Worm (Caenorhabditis elegans) whole organism, L1 larva: ENCODE measurements around the gene C17G10.13.

Experiments
- C04F5.9 ChIP-seq: sonication (generic microtip); optimal IDR thresholded peaks from 2 replicates; lab custom pipeline; 2016; ENCODE audit warnings: missing genetic modification characterization, missing compliant biosample characterization
- C34B4.2 ChIP-seq: sonication (generic microtip); optimal IDR thresholded peaks from 2 replicates; lab custom pipeline; 2017; ENCODE audit warnings: mild to moderate bottlenecking, missing genetic modification characterization, missing compliant biosample characterization
- Y116A8C.19 ChIP-seq: sonication (generic microtip); optimal IDR thresholded peaks from 2 replicates; lab custom pipeline; 2016; ENCODE audit warnings: missing compliant biosample characterization, missing genetic modification characterization, borderline replicate concordance
- aly-2 ChIP-seq: fragments of 150-350 bp; optimal IDR thresholded peaks from 2 replicates; lab custom pipeline; 2014; ENCODE audit warnings: missing biosample characterization, missing genetic modification characterization
- ama-1 ChIP-seq: fragments of 150-350 bp; optimal IDR thresholded peaks from 2 replicates; lab custom pipeline; 2014
- blmp-1 ChIP-seq: fragments of 150-350 bp; optimal IDR thresholded peaks from 2 replicates; lab custom pipeline; 2014; ENCODE audit warnings: missing biosample characterization, missing genetic modification characterization
- ceh-63 ChIP-seq: fragments of 200-800 bp; sonication (Bioruptor generic); optimal IDR thresholded peaks from 2 replicates; lab custom pipeline; 2018; ENCODE audit warnings: mild to moderate bottlenecking, missing genetic modification characterization, missing compliant biosample characterization
- ceh-8 ChIP-seq: fragments of 200-800 bp; sonication (Bioruptor generic); optimal IDR thresholded peaks from 2 replicates; lab custom pipeline; 2018; ENCODE audit warnings: mild to moderate bottlenecking, missing genetic modification characterization, moderate library complexity, missing compliant biosample characterization
- ceh-82 ChIP-seq, 3 experiments: fragments of 150-350 bp in 1 of 3; sonication (generic microtip) in 2 of 3; optimal IDR thresholded peaks; 2 replicates each; lab custom pipeline; 2014 to 2017; ENCODE audit warnings: missing biosample characterization in 3 of 3, missing genetic modification characterization in 3 of 3
- ceh-88 ChIP-seq: fragments of 200-800 bp; sonication (Bioruptor generic); IDR thresholded peaks from 2 replicates; pipeline ENCODE4 v1.3.6; 2022; ENCODE audit warnings: missing genetic modification characterization, missing compliant biosample characterization
- ceh-90 ChIP-seq: sonication (generic microtip); optimal IDR thresholded peaks from 2 replicates; lab custom pipeline; 2016; ENCODE audit warnings: missing genetic modification characterization, missing compliant biosample characterization
- dpl-1 ChIP-seq, 3 experiments: fragments of 150-350 bp in 2 of 3; sonication (generic microtip) in 1 of 3; optimal IDR thresholded peaks; 2 replicates each; lab custom pipeline; 2014 to 2017; ENCODE audit warnings: missing biosample characterization in 3 of 3, missing genetic modification characterization in 3 of 3, missing genetic modification reagents in 3 of 3
- efl-1 ChIP-seq, 4 experiments: fragments of 150-350 bp; optimal IDR thresholded peaks in 3 of 4; peaks in 1 of 4; 1 replicate in 1 of 4; 2 replicates in 3 of 4; lab custom pipeline; 2014; ENCODE audit warnings: missing biosample characterization in 2 of 4, missing genetic modification characterization in 2 of 4, missing genetic modification reagents in 2 of 4
- egl-13 ChIP-seq: sonication (generic microtip); optimal IDR thresholded peaks from 2 replicates; lab custom pipeline; 2016; ENCODE audit warnings: missing genotype, missing genetic modification reagents, missing genetic modification characterization, missing compliant biosample characterization
- elt-3 ChIP-seq, 6 experiments: fragments of 150-350 bp in 1 of 6; sonication (generic microtip); optimal IDR thresholded peaks; 2 replicates each; lab custom pipeline; 2017 to 2018; ENCODE audit warnings: missing biosample characterization in 6 of 6, missing genetic modification characterization in 6 of 6, inconsistent platforms in 1 of 6
- ets-5 ChIP-seq: fragments of 200-800 bp; sonication (Bioruptor generic); IDR thresholded peaks from 2 replicates; pipeline ENCODE4 v1.3.6; 2022; ENCODE audit warnings: missing genetic modification characterization, missing compliant biosample characterization
- fkh-4 ChIP-seq: sonication (generic microtip); optimal IDR thresholded peaks from 2 replicates; lab custom pipeline; 2016; ENCODE audit warnings: missing compliant biosample characterization, missing genetic modification characterization, borderline replicate concordance
- fkh-8 ChIP-seq: sonication (generic microtip); optimal IDR thresholded peaks from 2 replicates; lab custom pipeline; 2016; ENCODE audit warnings: mild to moderate bottlenecking, missing genetic modification characterization, missing compliant biosample characterization
- grh-1 ChIP-seq: fragments of 200-800 bp; sonication (Bioruptor generic); IDR thresholded peaks from 2 replicates; pipeline ENCODE4 v1.3.6; 2022; ENCODE audit warnings: missing genetic modification reagents, missing genetic modification characterization, missing compliant biosample characterization
- irx-1 ChIP-seq: sonication (generic microtip); optimal IDR thresholded peaks from 2 replicates; lab custom pipeline; 2016; ENCODE audit warnings: missing genetic modification characterization, missing compliant biosample characterization
- isw-1 ChIP-seq: fragments of 200-800 bp; sonication (Bioruptor generic); IDR thresholded peaks from 2 replicates; pipeline ENCODE4 v1.3.6; 2022; ENCODE audit warnings: missing genetic modification characterization, missing compliant biosample characterization
- lin-13 ChIP-seq: fragments of 150-350 bp; optimal IDR thresholded peaks from 2 replicates; lab custom pipeline; 2014; ENCODE audit warnings: missing biosample characterization, missing genetic modification reagents, missing genetic modification characterization
- lin-35 ChIP-seq, 2 experiments: fragments of 150-350 bp; optimal IDR thresholded peaks; 2 replicates each; lab custom pipeline; 2014; ENCODE audit warnings: missing biosample characterization in 2 of 2, missing genetic modification characterization in 2 of 2, missing genetic modification reagents in 2 of 2
- lir-3 ChIP-seq: sonication (generic microtip); optimal IDR thresholded peaks from 2 replicates; lab custom pipeline; 2016; ENCODE audit warnings: mild to moderate bottlenecking, missing genetic modification characterization, moderate library complexity, missing compliant biosample characterization; ENCODE audit not compliant: poor library complexity
- lsy-2 ChIP-seq, 2 experiments: fragments of 150-350 bp; optimal IDR thresholded peaks; 2 replicates each; lab custom pipeline; 2014; ENCODE audit warnings: missing biosample characterization in 2 of 2, missing genetic modification characterization in 2 of 2
- mab-9 ChIP-seq: fragments of 200-800 bp; sonication (Bioruptor generic); IDR thresholded peaks from 2 replicates; pipeline ENCODE4 v1.3.6; 2022; ENCODE audit warnings: missing genetic modification reagents, missing genetic modification characterization, missing compliant biosample characterization
- mdl-1 ChIP-seq, 2 experiments: fragments of 150-350 bp; optimal IDR thresholded peaks; 2 replicates each; lab custom pipeline; 2014 to 2017; ENCODE audit warnings: missing biosample characterization in 2 of 2, missing genetic modification characterization in 2 of 2, inconsistent platforms in 1 of 2
- nhr-19 ChIP-seq: fragments of 200-800 bp; sonication (Bioruptor generic); conservative IDR thresholded peaks from 2 replicates; pipeline ENCODE4 v1.3.6; 2022; ENCODE audit warnings: missing genetic modification characterization, missing compliant biosample characterization
- nhr-47 ChIP-seq: sonication (generic microtip); optimal IDR thresholded peaks from 2 replicates; lab custom pipeline; 2016; ENCODE audit warnings: mild to moderate bottlenecking, missing genetic modification characterization, moderate library complexity, missing compliant biosample characterization
- nhr-77 ChIP-seq: fragments of 150-350 bp; optimal IDR thresholded peaks from 2 replicates; lab custom pipeline; 2014; ENCODE audit warnings: missing biosample characterization, missing genetic modification characterization
- nhr-85 ChIP-seq: sonication (generic microtip); peaks from one replicate; lab custom pipeline; 2016; ENCODE audit warnings: missing genetic modification characterization, inconsistent platforms, missing compliant biosample characterization
- nhr-90 ChIP-seq: sonication (generic microtip); optimal IDR thresholded peaks from 2 replicates; lab custom pipeline; 2016; ENCODE audit warnings: mild to moderate bottlenecking, missing genetic modification characterization, missing compliant biosample characterization; ENCODE audit not compliant: poor library complexity
- pax-3 ChIP-seq: fragments of 200-800 bp; sonication (Bioruptor generic); optimal IDR thresholded peaks from 2 replicates; lab custom pipeline; 2018; ENCODE audit warnings: mild to moderate bottlenecking, missing genetic modification characterization, moderate library complexity, missing compliant biosample characterization
- rnt-1 ChIP-seq: sonication (generic microtip); optimal IDR thresholded peaks from 2 replicates; lab custom pipeline; 2016; ENCODE audit warnings: mild to moderate bottlenecking, missing genetic modification characterization, moderate library complexity, missing compliant biosample characterization
- snpc-4 ChIP-seq: fragments of 150-350 bp; optimal IDR thresholded peaks from 2 replicates; lab custom pipeline; 2014; ENCODE audit warnings: missing biosample characterization, missing genetic modification characterization
- snu-23 ChIP-seq: sonication (generic microtip); optimal IDR thresholded peaks from 2 replicates; lab custom pipeline; 2016; ENCODE audit warnings: missing genetic modification characterization, missing compliant biosample characterization
- sox-4 ChIP-seq: sonication (generic microtip); optimal IDR thresholded peaks from 2 replicates; lab custom pipeline; 2016; ENCODE audit warnings: missing genetic modification characterization, missing compliant biosample characterization
- sup-37 ChIP-seq: fragments of 200-800 bp; sonication (Bioruptor generic); optimal IDR thresholded peaks from 2 replicates; lab custom pipeline; 2018; ENCODE audit warnings: mild to moderate bottlenecking, missing genetic modification characterization, missing compliant biosample characterization
- swsn-7 ChIP-seq: sonication (generic microtip); optimal IDR thresholded peaks from 2 replicates; lab custom pipeline; 2016; ENCODE audit warnings: missing genetic modification characterization, missing compliant biosample characterization
- unc-130 ChIP-seq: fragments of 150-350 bp; optimal IDR thresholded peaks from 2 replicates; lab custom pipeline; 2017; ENCODE audit warnings: missing biosample characterization, missing genetic modification characterization, inconsistent platforms
- unc-30 ChIP-seq: sonication (generic microtip); optimal IDR thresholded peaks from 2 replicates; lab custom pipeline; 2017; ENCODE audit warnings: missing biosample characterization, missing genetic modification characterization
- unc-86 ChIP-seq: sonication (generic microtip); optimal IDR thresholded peaks from 2 replicates; lab custom pipeline; 2016; ENCODE audit warnings: missing genetic modification characterization, missing compliant biosample characterization
- ztf-11 ChIP-seq, 2 experiments: sonication (generic microtip); optimal IDR thresholded peaks; 2 replicates each; lab custom pipeline; 2016 to 2017; ENCODE audit warnings: missing genetic modification characterization in 2 of 2, missing biosample characterization in 1 of 2, missing compliant biosample characterization in 1 of 2

The C17G10.13 gene

ce11 chrII:5579236-5579635, 10.4 kb downstream of the C17G10.13 start:
- TF ChIP-seq unc-130 (tag; lab: Kevin White, UChicago) (no peak), pax-3 (tag; lab: Kevin White, UChicago) (no peak)

DNA sequence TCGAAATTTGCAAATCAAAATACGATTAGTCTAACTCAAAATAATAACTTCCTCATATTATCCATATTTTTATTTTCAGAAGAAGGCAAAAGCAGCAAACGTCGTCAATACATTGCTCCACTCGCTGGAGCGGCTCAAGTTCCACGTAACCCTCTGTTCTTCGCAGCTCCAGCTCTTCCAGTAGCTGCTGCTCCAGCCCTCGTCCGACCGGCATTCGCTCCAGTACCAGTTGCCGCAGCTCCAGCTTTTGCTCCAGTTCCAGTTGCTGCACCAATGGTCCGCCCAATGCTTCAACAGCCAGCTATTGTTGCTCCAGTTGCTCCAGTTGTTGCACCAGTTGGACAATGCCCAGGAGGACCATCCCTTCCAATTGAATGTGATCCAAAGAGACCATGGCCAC, 10.9 kb downstream of the C17G10.13 start:
- TF ChIP-seq nhr-77 (tag; lab: Kevin White, UChicago) = no peak
- TF ChIP-seq sup-37 (GFP tag; lab: Kevin White, UChicago) = no peak
- TF ChIP-seq nhr-90 (tag; lab: Kevin White, UChicago) = no peak
- TF ChIP-seq ets-5 (GFP tag; lab: Robert Waterston, UW) = no peak
- no peak for TF ChIP-seq sox-4
- TF ChIP-seq dpl-1 (GFP tag; optimal IDR thresholded peaks at IDR 0.05; lab: Kevin White, UChicago) = no peak
- TF ChIP-seq unc-86 (tag; lab: Kevin White, UChicago) = no peak
- no peak for TF ChIP-seq mab-9 (GFP tag; lab: Robert Waterston, UW)
- TF ChIP-seq nhr-47 (tag; lab: Kevin White, UChicago) = no peak
- TF ChIP-seq efl-1 (optimal IDR thresholded peaks at IDR 0.05; lab: Kevin White, UChicago) = no peak
- TF ChIP-seq efl-1 (GFP tag; optimal IDR thresholded peaks at IDR 0.05 in 1 of 2; lab: Kevin White, UChicago) = no peak
- TF ChIP-seq, all 84 proteins: peak for 0

DNA sequence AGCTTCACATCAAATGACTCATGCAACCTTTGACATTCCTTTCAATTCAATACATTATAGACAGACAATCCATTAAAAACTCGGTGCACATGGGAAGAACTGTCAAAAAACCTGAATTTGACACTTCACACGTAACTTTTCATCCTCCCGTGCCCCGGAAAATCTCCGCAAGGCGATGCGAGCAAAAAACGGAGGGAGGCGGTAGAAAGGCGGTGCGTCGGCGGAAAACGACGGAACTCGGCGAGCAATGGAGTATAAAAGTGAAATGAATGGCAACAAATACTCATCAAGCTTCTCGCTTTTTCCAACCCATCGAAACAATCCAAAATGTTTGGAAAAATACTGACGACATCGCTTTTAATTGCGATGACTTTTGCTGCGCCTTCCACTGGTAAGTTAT, 11.6 kb downstream of the C17G10.13 start, which contains the start of gene T25E4.1:
Gene T25E4.1, plus strand, starts transcription at position 301 of the 400 bp plus-strand sequence.
- TF ChIP-seq swsn-7 (tag; lab: Kevin White, UChicago) = no peak
- TF ChIP-seq lir-3 = no peak
- no peak for TF ChIP-seq dpl-1 (GFP tag; optimal IDR thresholded peaks at IDR 0.05; lab: Kevin White, UChicago)
- no peak for TF ChIP-seq rnt-1 (tag; lab: Kevin White, UChicago)
- no peak for TF ChIP-seq ceh-90 (tag; lab: Kevin White, UChicago)
- no peak for TF ChIP-seq nhr-77 (tag; lab: Kevin White, UChicago)
- TF ChIP-seq ceh-82 (tag; optimal IDR thresholded peaks at IDR 0.05; lab: Kevin White, UChicago) = no peak
- TF ChIP-seq ceh-88 (GFP tag; lab: Robert Waterston, UW) = no peak
- TF ChIP-seq C34B4.2 (tag; lab: Kevin White, UChicago) = no peak
- TF ChIP-seq ceh-8 (GFP tag; lab: Kevin White, UChicago) = no peak
- TF ChIP-seq efl-1 (optimal IDR thresholded peaks at IDR 0.05; lab: Kevin White, UChicago) = no peak
- no peak for TF ChIP-seq efl-1 (GFP tag; optimal IDR thresholded peaks at IDR 0.05 in 1 of 2; lab: Kevin White, UChicago)

DNA sequence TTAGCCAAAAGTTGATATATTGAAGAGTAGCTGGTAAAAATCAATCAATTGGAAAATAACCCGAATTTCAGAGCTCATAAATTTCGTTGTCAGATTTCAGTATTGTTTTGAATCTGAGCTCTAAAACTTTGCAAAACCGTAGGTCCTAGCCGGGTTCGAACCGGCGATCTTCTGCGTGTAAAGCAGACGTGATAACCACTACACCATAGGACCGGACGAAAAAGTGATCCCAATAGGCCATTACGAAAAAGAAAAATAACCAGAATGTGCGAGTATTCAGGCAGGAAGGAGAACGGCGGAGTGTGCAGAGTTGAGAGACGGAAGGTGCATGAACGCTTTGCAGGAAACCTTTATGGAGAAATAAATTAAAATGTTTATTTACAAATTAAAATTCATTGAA, 12.5 kb downstream of the C17G10.13 start:
- TF ChIP-seq fkh-4 (tag; lab: Kevin White, UChicago) (no peak), fkh-8 (tag; lab: Kevin White, UChicago) (peak; percentile 66), elt-3 (tag; optimal IDR thresholded peaks at IDR 0.05; lab: Kevin White, UChicago) (no peak), egl-13 (tag; lab: Kevin White, UChicago) (peak; percentile 0), snu-23 (GFP tag; lab: Kevin White, UChicago) (peak; percentile 55), ceh-63 (GFP tag; lab: Kevin White, UChicago) (no peak), lin-13 (peak; percentile 2), unc-30 (tag; lab: Kevin White, UChicago) (no peak), C04F5.9 (tag; lab: Kevin White, UChicago) (no peak), mdl-1 (tag; optimal IDR thresholded peaks at IDR 0.05; lab: Kevin White, UChicago) (peak in 1 of 2 experiments; percentile 30), pax-3 (tag; lab: Kevin White, UChicago) (no peak), ets-5 (GFP tag; lab: Robert Waterston, UW) (no peak), nhr-19 (GFP tag; lab: Robert Waterston, UW) (0 out of 2 replicates have a peak, but pooled peaks have one; percentile 15), ceh-8 (GFP tag; lab: Kevin White, UChicago) (no peak), unc-130 (tag; lab: Kevin White, UChicago) (no peak), Y116A8C.19 (tag; lab: Kevin White, UChicago) (no peak), ceh-82 (tag; optimal IDR thresholded peaks at IDR 0.05; lab: Kevin White, UChicago) (peak in 1 of 3 experiments; percentile 6), aly-2 (tag; lab: Kevin White, UChicago) (no peak), lsy-2 (tag; optimal IDR thresholded peaks at IDR 0.05; lab: Kevin White, UChicago) (peak in 1 of 2 experiments; percentile 60), ztf-11 (tag; optimal IDR thresholded peaks at IDR 0.05; lab: Kevin White, UChicago) (no peak), unc-86 (tag; lab: Kevin White, UChicago) (no peak), grh-1 (GFP tag; lab: Robert Waterston, UW) (no peak), blmp-1 (tag; lab: Kevin White, UChicago) (peak; percentile 20), ama-1 (lab: Kevin White, UChicago) (no peak), irx-1 (tag; lab: Kevin White, UChicago) (no peak), snpc-4 (peak; percentile 36), isw-1 (GFP tag; lab: Robert Waterston, UW) (no peak), rnt-1 (tag; lab: Kevin White, UChicago) (peak; percentile 59), dpl-1 (GFP tag; optimal IDR thresholded peaks at IDR 0.05; lab: Kevin White, UChicago) (peak; percentile 18 to 31 (median 29)), swsn-7 (tag; lab: Kevin White, UChicago) (peak; percentile 34), nhr-85 (tag; lab: Kevin White, UChicago) (no peak), lin-35 (GFP tag; optimal IDR thresholded peaks at IDR 0.05; lab: Kevin White, UChicago) (peak in 1 of 2 experiments; percentile 59), nhr-90 (tag; lab: Kevin White, UChicago) (peak; percentile 10)
